Worm (Caenorhabditis elegans): ENCODE measurements around the gene F22E12.1.

DNA sequence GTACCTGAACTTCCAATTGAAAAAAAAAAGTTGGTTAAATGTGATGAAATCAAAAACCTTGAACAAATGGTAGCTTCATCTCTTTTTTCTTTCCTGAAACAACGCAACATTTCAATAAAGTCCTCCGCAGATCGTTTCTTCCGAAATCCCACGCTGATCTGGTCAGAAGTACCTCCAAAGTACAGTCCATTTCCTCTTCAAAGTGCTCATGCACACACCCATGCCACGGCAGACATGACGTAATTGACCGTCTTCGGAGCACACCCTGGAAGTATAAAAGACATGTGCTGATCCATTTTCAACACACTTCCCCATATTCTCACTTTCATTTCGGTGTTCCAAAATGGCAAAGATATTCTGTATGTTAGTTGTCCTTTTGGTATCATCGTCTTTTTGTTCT, 46.7 kb upstream of the F22E12.1 start, which contains the start of gene C35A5.10:
- TF ChIP-seq ama-1 (optimal IDR thresholded peaks at IDR 0.05) (no peak), tra-4 (tag; optimal IDR thresholded peaks at IDR 0.05) (no peak), scrt-1 (GFP tag; IDR thresholded peaks at IDR 0.05) (no peak), aly-1 (tag; optimal IDR thresholded peaks at IDR 0.05) (no peak), hmg-4 (GFP tag; optimal IDR thresholded peaks at IDR 0.05) (no peak)

All from whole organism, early embryonic.